Worm (Caenorhabditis elegans) whole organism, L4 larva: ENCODE results near the gene acr-8.

Experiments used
- F26F4.8 ChIP-seq: fragments of 200-800 bp; sonication (Bioruptor generic); conservative IDR thresholded peaks from 2 replicates; pipeline ENCODE4 v1.3.6; 2022; ENCODE audit warnings: missing genetic modification characterization, missing compliant biosample characterization
- T20F7.1 ChIP-seq: fragments of 200-800 bp; sonication (Bioruptor generic); optimal IDR thresholded peaks from 2 replicates; lab custom pipeline; 2018; ENCODE audit warnings: mild to moderate bottlenecking, missing genetic modification characterization, missing compliant biosample characterization
- Y5F2A.4 ChIP-seq: fragments of 200-800 bp; sonication (Bioruptor generic); optimal IDR thresholded peaks from 2 replicates; lab custom pipeline; 2018; ENCODE audit warnings: mild to moderate bottlenecking, missing genetic modification characterization, missing compliant biosample characterization
- ZK546.5 ChIP-seq, 2 experiments: sonication (generic microtip); optimal IDR thresholded peaks; 2 replicates each; lab custom pipeline; 2017; ENCODE audit warnings: missing biosample characterization in 2 of 2, missing genetic modification characterization in 2 of 2
- aha-1 ChIP-seq: fragments of 150-350 bp; peaks from one replicate; lab custom pipeline; 2014; ENCODE audit warnings: missing biosample characterization, missing genetic modification characterization
- aly-2 ChIP-seq: sonication (generic microtip); optimal IDR thresholded peaks from 2 replicates; lab custom pipeline; 2018; ENCODE audit warnings: missing biosample characterization, missing genetic modification characterization
- arid-1 ChIP-seq: fragments of 200-800 bp; sonication (Bioruptor generic); conservative IDR thresholded peaks from 2 replicates; pipeline ENCODE4 v1.3.6; 2022; ENCODE audit warnings: missing genetic modification reagents, missing genetic modification characterization, missing compliant biosample characterization
- ceh-20 ChIP-seq: fragments of 200-800 bp; sonication (Bioruptor generic); IDR thresholded peaks from 2 replicates; pipeline ENCODE4 v1.3.6; 2022; ENCODE audit warnings: missing genetic modification reagents, missing genetic modification characterization, missing compliant biosample characterization
- ceh-32 ChIP-seq: sonication (generic microtip); optimal IDR thresholded peaks from 2 replicates; lab custom pipeline; 2016; ENCODE audit warnings: mild to moderate bottlenecking, missing genetic modification characterization, missing compliant biosample characterization; ENCODE audit not compliant: poor library complexity
- ceh-44 ChIP-seq: fragments of 200-800 bp; sonication (Bioruptor generic); IDR thresholded peaks from 2 replicates; pipeline ENCODE4 v1.3.6; 2022; ENCODE audit warnings: missing genetic modification reagents, missing genetic modification characterization, missing compliant biosample characterization
- ceh-82 ChIP-seq: sonication (generic microtip); optimal IDR thresholded peaks from 2 replicates; lab custom pipeline; 2017; ENCODE audit warnings: missing biosample characterization, missing genetic modification characterization
- cey-2 ChIP-seq: sonication (generic microtip); optimal IDR thresholded peaks from 3 replicates; lab custom pipeline; 2017; ENCODE audit warnings: missing genetic modification characterization, mild to moderate bottlenecking, missing compliant biosample characterization, antibody characterized with exemption, borderline replicate concordance; ENCODE audit not compliant: insufficient read depth
- ctbp-1 ChIP-seq: fragments of 200-800 bp; sonication (Bioruptor generic); IDR thresholded peaks from 2 replicates; pipeline ENCODE4 v1.3.6; 2022; ENCODE audit warnings: missing genetic modification reagents, missing genetic modification characterization, missing compliant biosample characterization
- daf-8 ChIP-seq: fragments of 200-800 bp; sonication (Bioruptor generic); IDR thresholded peaks from 2 replicates; pipeline ENCODE4 v1.3.6; 2022; ENCODE audit warnings: missing genetic modification characterization, missing compliant biosample characterization
- dmd-6 ChIP-seq: fragments of 200-800 bp; sonication (Bioruptor generic); IDR thresholded peaks from 2 replicates; pipeline ENCODE4 v1.3.6; 2022; ENCODE audit warnings: missing genetic modification reagents, missing genetic modification characterization, missing compliant biosample characterization
- dmd-9 ChIP-seq: fragments of 200-800 bp; sonication (Bioruptor generic); IDR thresholded peaks from 2 replicates; pipeline ENCODE4 v1.3.6; 2022; ENCODE audit warnings: missing genetic modification reagents, missing genetic modification characterization, missing compliant biosample characterization
- dpl-1 ChIP-seq: fragments of 150-350 bp; optimal IDR thresholded peaks from 2 replicates; lab custom pipeline; 2014; ENCODE audit warnings: missing biosample characterization, missing genetic modification reagents, missing genetic modification characterization
- egl-43 ChIP-seq: fragments of 200-800 bp; sonication (Bioruptor generic); IDR thresholded peaks from 2 replicates; pipeline ENCODE4 v1.3.6; 2022; ENCODE audit warnings: missing genetic modification reagents, missing genetic modification characterization, missing compliant biosample characterization
- fkh-10 ChIP-seq: fragments of 150-350 bp; optimal IDR thresholded peaks from 2 replicates; lab custom pipeline; 2014; ENCODE audit warnings: missing biosample characterization, missing genetic modification reagents, missing genetic modification characterization
- hlh-11 ChIP-seq: fragments of 200-800 bp; sonication (Bioruptor generic); optimal IDR thresholded peaks from 2 replicates; lab custom pipeline; 2018; ENCODE audit warnings: mild to moderate bottlenecking, missing genetic modification characterization, missing compliant biosample characterization
- hmg-1.1 ChIP-seq: fragments of 200-800 bp; sonication (Bioruptor generic); IDR thresholded peaks from 2 replicates; pipeline ENCODE4 v1.3.6; 2022; ENCODE audit warnings: missing genetic modification reagents, missing genetic modification characterization, missing compliant biosample characterization
- jun-1 ChIP-seq: fragments of 150-350 bp; optimal IDR thresholded peaks from 2 replicates; lab custom pipeline; 2014; ENCODE audit warnings: missing biosample characterization, missing genetic modification reagents, missing genetic modification characterization
- lin-13 ChIP-seq: fragments of 150-350 bp; optimal IDR thresholded peaks from 2 replicates; lab custom pipeline; 2014; ENCODE audit warnings: missing biosample characterization, missing genetic modification reagents, missing genetic modification characterization
- lin-29 ChIP-seq: fragments of 200-800 bp; sonication (Bioruptor generic); IDR thresholded peaks from 2 replicates; pipeline ENCODE4 v1.3.6; 2022; ENCODE audit warnings: missing genetic modification reagents, missing genetic modification characterization, missing compliant biosample characterization
- lin-39 ChIP-seq: fragments of 150-350 bp; optimal IDR thresholded peaks from 2 replicates; lab custom pipeline; 2014; ENCODE audit warnings: missing biosample characterization, missing genetic modification reagents, missing genetic modification characterization
- lir-3 ChIP-seq: sonication (generic microtip); optimal IDR thresholded peaks from 2 replicates; lab custom pipeline; 2016; ENCODE audit warnings: mild to moderate bottlenecking, missing genetic modification characterization, missing compliant biosample characterization
- madf-9 ChIP-seq: fragments of 200-800 bp; sonication (Bioruptor generic); conservative IDR thresholded peaks from 2 replicates; pipeline ENCODE4 v1.3.6; 2022; ENCODE audit warnings: missing genetic modification reagents, missing genetic modification characterization, missing compliant biosample characterization
- mdl-1 ChIP-seq, 2 experiments: fragments of 150-350 bp in 1 of 2; sonication (generic microtip) in 1 of 2; optimal IDR thresholded peaks; 2 replicates each; lab custom pipeline; 2014 to 2017; ENCODE audit warnings: missing biosample characterization in 2 of 2, missing genetic modification characterization in 2 of 2
- mep-1 ChIP-seq: fragments of 150-350 bp; sonication (generic microtip); optimal IDR thresholded peaks from 3 replicates; lab custom pipeline; 2014; ENCODE audit warnings: missing biosample characterization, missing genetic modification characterization
- mxl-2 ChIP-seq: fragments of 200-800 bp; sonication (Bioruptor generic); conservative IDR thresholded peaks from 2 replicates; pipeline ENCODE4 v1.3.6; 2022; ENCODE audit warnings: missing genetic modification reagents, missing genetic modification characterization, missing compliant biosample characterization
- mxl-3 ChIP-seq: fragments of 200-800 bp; sonication (Bioruptor generic); optimal IDR thresholded peaks from 2 replicates; lab custom pipeline; 2018; ENCODE audit warnings: mild to moderate bottlenecking, missing genetic modification characterization, missing compliant biosample characterization
- nhr-11 ChIP-seq: fragments of 150-350 bp; optimal IDR thresholded peaks from 2 replicates; lab custom pipeline; 2014; ENCODE audit warnings: missing biosample characterization, missing genetic modification characterization
- nhr-111 ChIP-seq: fragments of 200-800 bp; sonication (Bioruptor generic); optimal IDR thresholded peaks from 2 replicates; lab custom pipeline; 2018; ENCODE audit warnings: mild to moderate bottlenecking, missing genetic modification characterization, missing compliant biosample characterization
- nhr-42 ChIP-seq: fragments of 200-800 bp; sonication (Bioruptor generic); IDR thresholded peaks from 2 replicates; pipeline ENCODE4 v1.3.6; 2022; ENCODE audit warnings: missing genetic modification characterization, missing compliant biosample characterization
- nhr-77 ChIP-seq: fragments of 150-350 bp; optimal IDR thresholded peaks from 2 replicates; lab custom pipeline; 2014; ENCODE audit warnings: missing biosample characterization, missing genetic modification characterization
- pha-4 ChIP-seq, 2 experiments: fragments of 150-350 bp in 1 of 2; fragments of 200-800 bp in 1 of 2; sonication (Bioruptor generic) in 1 of 2; IDR thresholded peaks in 1 of 2; optimal IDR thresholded peaks in 1 of 2; 2 replicates each; pipeline versions ENCODE4 v1.3.6 to Lab custom; 2014 to 2022; ENCODE audit warnings: missing genetic modification characterization in 2 of 2, missing genetic modification reagents in 2 of 2, missing biosample characterization in 1 of 2, missing compliant biosample characterization in 1 of 2
- php-3 ChIP-seq: fragments of 200-800 bp; sonication (Bioruptor generic); IDR thresholded peaks from 2 replicates; pipeline ENCODE4 v1.3.6; 2022; ENCODE audit warnings: missing genetic modification reagents, missing genetic modification characterization, missing compliant biosample characterization
- saeg-2 ChIP-seq: fragments of 200-800 bp; sonication (Bioruptor generic); IDR thresholded peaks from 2 replicates; pipeline ENCODE4 v1.3.6; 2022; ENCODE audit warnings: missing genetic modification reagents, missing genetic modification characterization, missing compliant biosample characterization
- set-16 ChIP-seq: fragments of 200-800 bp; sonication (Bioruptor generic); IDR thresholded peaks from 2 replicates; pipeline ENCODE4 v1.3.6; 2022; ENCODE audit warnings: missing genetic modification reagents, missing genetic modification characterization, missing compliant biosample characterization
- unc-39 ChIP-seq: sonication (generic microtip); optimal IDR thresholded peaks from 2 replicates; lab custom pipeline; 2017; ENCODE audit warnings: missing biosample characterization, missing genetic modification characterization
- unc-62 ChIP-seq, 3 experiments: fragments of 150-350 bp in 1 of 3; sonication (generic microtip); optimal IDR thresholded peaks in 2 of 3; peaks in 1 of 3; 1 replicate in 1 of 3; 2 replicates in 2 of 3; lab custom pipeline; 2014 to 2017; ENCODE audit warnings: missing biosample characterization in 3 of 3, missing genetic modification characterization in 3 of 3, missing genetic modification reagents in 3 of 3, missing genotype in 1 of 3
- vab-7 ChIP-seq: fragments of 200-800 bp; sonication (Bioruptor generic); IDR thresholded peaks from 2 replicates; pipeline ENCODE4 v1.3.6; 2022; ENCODE audit warnings: missing genetic modification reagents, missing genetic modification characterization, missing compliant biosample characterization
- zfp-2 ChIP-seq: sonication (generic microtip); optimal IDR thresholded peaks from 2 replicates; lab custom pipeline; 2016; ENCODE audit warnings: mild to moderate bottlenecking, missing genetic modification characterization, missing compliant biosample characterization

Gene acr-8

DNA sequence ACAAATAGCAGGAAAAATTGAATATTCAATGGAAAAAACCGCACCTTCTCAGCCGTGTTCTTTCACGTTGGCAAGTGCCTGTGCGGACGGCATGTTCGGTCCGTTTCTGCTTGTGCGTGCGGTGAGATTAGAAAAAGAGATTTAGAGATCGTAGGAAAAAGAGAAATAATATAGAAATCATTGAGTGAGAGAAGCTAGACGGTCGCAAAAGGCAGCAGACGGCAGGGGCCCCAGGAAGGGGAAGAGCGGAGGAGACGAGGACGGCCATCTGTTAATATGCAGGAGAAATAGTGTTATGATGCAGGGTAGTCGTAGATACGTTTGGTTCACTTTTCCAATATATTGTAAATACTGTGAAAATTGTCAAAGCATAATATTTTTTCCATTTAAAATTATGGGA lies 40.0 kb upstream of the acr-8 start, which contains the start of gene Y49A10A.2 (continued):
- TF ChIP-seq unc-39 (tag; lab: Kevin White, UChicago) (no peak), saeg-2 (GFP tag; lab: Robert Waterston, UW) (no peak), aly-2 (no peak), F26F4.8 (no peak), zfp-2 (tag; lab: Kevin White, UChicago) (no peak), aha-1 (tag; lab: Kevin White, UChicago) (no peak), dpl-1 (no peak), ceh-82 (tag; lab: Kevin White, UChicago) (no peak), lir-3 (tag; lab: Kevin White, UChicago) (no peak), dmd-6 (GFP tag; lab: Robert Waterston, UW) (0 out of 2 replicates have a peak, but pooled peaks have one; percentile 9), jun-1 (tag; lab: Kevin White, UChicago) (no peak), dmd-9 (no peak)

- TF ChIP-seq mep-1 (no peak), ceh-32 (no peak), set-16 (GFP tag; lab: Robert Waterston, UW) (peak; percentile 66), lin-39 (tag; lab: Kevin White, UChicago) (no peak), egl-43 (GFP tag; lab: Robert Waterston, UW) (0 out of 2 replicates have a peak, but pooled peaks have one; percentile 39)
Measured at ce11 chrX:10373581-10373980, 38.9 kb upstream of the acr-8 start.

DNA sequence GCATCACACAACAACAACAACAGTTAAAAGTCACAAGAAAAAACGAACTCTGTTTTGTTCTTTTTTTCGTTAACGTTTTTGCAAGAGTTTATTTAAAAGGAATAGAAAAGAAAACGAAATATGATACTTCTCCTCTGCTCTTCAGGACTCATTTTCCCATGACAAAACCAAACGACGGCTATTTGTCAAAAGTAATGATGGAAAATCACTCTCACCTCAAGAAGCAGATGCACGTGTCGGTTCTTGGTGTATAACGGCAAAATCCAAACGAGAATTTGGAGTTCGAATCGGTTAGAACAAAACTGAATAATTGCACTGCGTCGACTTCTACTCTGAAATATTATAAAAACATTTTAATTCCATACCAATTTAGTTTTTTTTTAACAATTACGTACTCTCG lies 35.5 kb upstream of the acr-8 start:
- TF ChIP-seq dmd-6 (GFP tag; lab: Robert Waterston, UW) (no peak), unc-62 (GFP tag; optimal IDR thresholded peaks at IDR 0.05 in 1 of 2; lab: Kevin White, UChicago) (peak in 1 of 2 experiments; percentile 95), unc-62 (tag; optimal IDR thresholded peaks at IDR 0.05; lab: Kevin White, UChicago) (no peak)

DNA sequence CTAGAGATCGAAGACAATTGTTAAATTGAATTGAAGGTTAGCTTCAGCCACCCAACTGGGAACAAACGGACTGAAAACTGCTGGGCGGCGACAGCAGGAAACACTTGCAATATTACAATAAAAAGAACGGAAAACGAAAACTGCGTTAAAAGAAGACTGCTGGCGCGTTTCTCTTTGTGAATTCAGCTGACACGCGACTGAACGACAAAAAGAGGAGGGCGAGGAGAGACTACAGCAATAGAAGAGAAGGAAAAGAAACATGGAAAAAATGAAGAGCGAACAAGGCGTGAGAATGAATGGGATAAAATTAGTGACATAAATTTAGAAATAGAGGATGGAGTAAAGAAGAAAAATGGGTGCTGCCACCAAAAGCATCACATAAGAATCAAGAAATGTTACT lies 34.9 kb upstream of the acr-8 start:
- TF ChIP-seq nhr-77 (tag; lab: Kevin White, UChicago) (peak; percentile 28), ceh-44 (GFP tag; lab: Robert Waterston, UW) (no peak), nhr-111 (GFP tag; lab: Kevin White, UChicago) (no peak), unc-62 (GFP tag; optimal IDR thresholded peaks at IDR 0.05 in 1 of 2; lab: Kevin White, UChicago) (peak in 1 of 2 experiments; percentile 99), unc-62 (tag; optimal IDR thresholded peaks at IDR 0.05; lab: Kevin White, UChicago) (no peak), hlh-11 (tag; lab: Kevin White, UChicago) (peak; percentile 97), dpl-1 (peak; percentile 78), madf-9 (GFP tag; lab: Robert Waterston, UW) (peak; percentile 57; the same call in 1 of the 2 replicates), nhr-42 (GFP tag; lab: Robert Waterston, UW) (peak; percentile 84; the same call in 1 of the 2 replicates), lin-29 (GFP tag; lab: Robert Waterston, UW) (peak; percentile 46; the same call in 1 of the 2 replicates), vab-7 (no peak), fkh-10 (GFP tag; lab: Kevin White, UChicago) (peak; percentile 70), mdl-1 (tag; optimal IDR thresholded peaks at IDR 0.05; lab: Kevin White, UChicago) (peak in 1 of 2 experiments; percentile 94), ZK546.5 (tag; optimal IDR thresholded peaks at IDR 0.05; lab: Kevin White, UChicago) (no peak), mxl-2 (GFP tag; lab: Robert Waterston, UW) (no peak), dmd-9 (0 out of 2 replicates have a peak, but pooled peaks have one; percentile 14), nhr-11 (tag; lab: Kevin White, UChicago) (peak; percentile 85), cey-2 (tag; lab: Kevin White, UChicago) (no peak), pha-4 (GFP tag; IDR thresholded peaks at IDR 0.05; lab: Robert Waterston, UW) (peak; percentile 70), pha-4 (tag; optimal IDR thresholded peaks at IDR 0.05; lab: Kevin White, UChicago) (peak; percentile 33), lin-13 (GFP tag; lab: Kevin White, UChicago) (peak; percentile 47), mxl-3 (peak; percentile 89), Y5F2A.4 (GFP tag; lab: Kevin White, UChicago) (no peak), arid-1 (0 out of 2 replicates have a peak, but pooled peaks have one; percentile 11), ctbp-1 (GFP tag; lab: Robert Waterston, UW) (peak; percentile 79; the same call in 1 of the 2 replicates), hmg-1.1 (peak; percentile 84), php-3 (GFP tag; lab: Robert Waterston, UW) (0 out of 2 replicates have a peak, but pooled peaks have one; percentile 42), daf-8 (GFP tag; lab: Robert Waterston, UW) (no peak), F26F4.8 (no peak), ceh-82 (tag; lab: Kevin White, UChicago) (no peak), T20F7.1 (GFP tag; lab: Kevin White, UChicago) (no peak), ceh-20 (GFP tag; lab: Robert Waterston, UW) (peak; percentile 80), lir-3 (tag; lab: Kevin White, UChicago) (no peak)
